Worm (Caenorhabditis elegans) whole organism, young adult: Measurements from ENCODE around the gene pas-2.

ENCODE experiments used
- B0261.1 ChIP-seq: sonication (generic microtip); optimal IDR thresholded peaks from 2 replicates; lab custom pipeline; 2016; ENCODE audit warnings: mild to moderate bottlenecking, missing genetic modification characterization, moderate library complexity, missing compliant biosample characterization
- C06A6.2 ChIP-seq: fragments of 200-800 bp; sonication (Bioruptor generic); conservative IDR thresholded peaks from 2 replicates; pipeline ENCODE4 v1.3.6; 2022; ENCODE audit warnings: missing genetic modification characterization, missing compliant biosample characterization
- C17E4.6 ChIP-seq: fragments of 200-800 bp; sonication (Bioruptor generic); IDR thresholded peaks from 2 replicates; pipeline ENCODE4 v1.3.6; 2022; ENCODE audit warnings: missing genetic modification reagents, missing genetic modification characterization, missing compliant biosample characterization
- F37B4.10 ChIP-seq: fragments of 200-800 bp; sonication (Bioruptor generic); IDR thresholded peaks from 2 replicates; pipeline ENCODE4 v1.3.6; 2022; ENCODE audit warnings: missing genetic modification characterization, missing compliant biosample characterization
- F57A8.1 ChIP-seq: fragments of 200-800 bp; sonication (Bioruptor generic); optimal IDR thresholded peaks from 2 replicates; lab custom pipeline; 2018; ENCODE audit warnings: mild to moderate bottlenecking, missing genetic modification characterization, moderate library complexity, missing compliant biosample characterization
- K12H6.12 ChIP-seq: fragments of 200-800 bp; sonication (Bioruptor generic); optimal IDR thresholded peaks from 2 replicates; lab custom pipeline; 2018; ENCODE audit warnings: mild to moderate bottlenecking, missing genetic modification characterization, missing compliant biosample characterization
- T26A5.8 ChIP-seq: sonication (generic microtip); optimal IDR thresholded peaks from 2 replicates; lab custom pipeline; 2016; ENCODE audit warnings: missing genetic modification characterization, missing compliant biosample characterization
- Y79H2A.3 ChIP-seq: fragments of 200-800 bp; sonication (Bioruptor generic); conservative IDR thresholded peaks from 2 replicates; pipeline ENCODE4 v1.3.6; 2022; ENCODE audit warnings: missing genetic modification reagents, missing genetic modification characterization, missing compliant biosample characterization
- Y95B8A.8 ChIP-seq: fragments of 200-800 bp; sonication (Bioruptor generic); IDR thresholded peaks from 2 replicates; pipeline ENCODE4 v1.3.6; 2022; ENCODE audit warnings: missing genetic modification reagents, missing genetic modification characterization, missing compliant biosample characterization
- ZK185.1 ChIP-seq: sonication (generic microtip); optimal IDR thresholded peaks from 2 replicates; lab custom pipeline; 2016; ENCODE audit warnings: mild to moderate bottlenecking, missing genetic modification characterization, missing compliant biosample characterization; ENCODE audit not compliant: poor library complexity, severe bottlenecking
- aptf-2 ChIP-seq: fragments of 200-800 bp; sonication (Bioruptor generic); conservative IDR thresholded peaks from 2 replicates; pipeline ENCODE4 v1.3.6; 2022; ENCODE audit warnings: missing genetic modification reagents, missing genetic modification characterization, missing compliant biosample characterization
- attf-5 ChIP-seq: fragments of 200-800 bp; sonication (Bioruptor generic); optimal IDR thresholded peaks from 2 replicates; lab custom pipeline; 2018; ENCODE audit warnings: mild to moderate bottlenecking, missing genetic modification characterization, missing compliant biosample characterization
- cebp-1 ChIP-seq, 2 experiments: fragments of 200-800 bp in 1 of 2; sonication (Bioruptor generic) in 1 of 2; sonication (generic microtip) in 1 of 2; IDR thresholded peaks in 1 of 2; optimal IDR thresholded peaks in 1 of 2; 2 replicates each; pipeline versions ENCODE4 v1.3.6 to Lab custom; 2017 to 2022; ENCODE audit warnings: missing compliant biosample characterization in 2 of 2, missing genetic modification characterization in 2 of 2, mild to moderate bottlenecking in 1 of 2, missing genetic modification reagents in 1 of 2, moderate library complexity in 1 of 2
- ceh-40 ChIP-seq: fragments of 200-800 bp; sonication (Bioruptor generic); IDR thresholded peaks from 2 replicates; pipeline ENCODE4 v1.3.6; 2022; ENCODE audit warnings: missing genetic modification characterization, missing compliant biosample characterization
- chd-7 ChIP-seq: sonication (generic microtip); optimal IDR thresholded peaks from 2 replicates; lab custom pipeline; 2016; ENCODE audit warnings: mild to moderate bottlenecking, missing genetic modification characterization, moderate library complexity, missing compliant biosample characterization
- die-1 ChIP-seq: sonication (generic microtip); optimal IDR thresholded peaks from 2 replicates; lab custom pipeline; 2016; ENCODE audit warnings: missing genotype, mild to moderate bottlenecking, missing genetic modification characterization, missing compliant biosample characterization
- dox-1 ChIP-seq: fragments of 200-800 bp; sonication (Bioruptor generic); IDR thresholded peaks from 2 replicates; pipeline ENCODE4 v1.3.6; 2022; ENCODE audit warnings: missing genetic modification reagents, missing genetic modification characterization, missing compliant biosample characterization
- dpff-1 ChIP-seq: sonication (generic microtip); optimal IDR thresholded peaks from 2 replicates; lab custom pipeline; 2017; ENCODE audit warnings: mild to moderate bottlenecking, missing genetic modification characterization, missing compliant biosample characterization
- efl-1 ChIP-seq: fragments of 150-350 bp; optimal IDR thresholded peaks from 2 replicates; lab custom pipeline; 2014; ENCODE audit warnings: missing biosample characterization, missing genetic modification reagents, missing genetic modification characterization
- egl-44 ChIP-seq: fragments of 200-800 bp; sonication (Bioruptor generic); IDR thresholded peaks from 2 replicates; pipeline ENCODE4 v1.3.6; 2022; ENCODE audit warnings: missing genetic modification reagents, missing genetic modification characterization, missing compliant biosample characterization
- ets-4 ChIP-seq: fragments of 200-800 bp; sonication (Bioruptor generic); optimal IDR thresholded peaks from 2 replicates; lab custom pipeline; 2018; ENCODE audit warnings: mild to moderate bottlenecking, missing genetic modification characterization, missing compliant biosample characterization
- him-1 ChIP-seq: sonication (generic microtip); optimal IDR thresholded peaks from 2 replicates; lab custom pipeline; 2016; ENCODE audit warnings: missing genotype, missing genetic modification reagents, missing genetic modification characterization, missing compliant biosample characterization
- lag-1 ChIP-seq: fragments of 200-800 bp; sonication (Bioruptor generic); IDR thresholded peaks from 2 replicates; pipeline ENCODE4 v1.3.6; 2022; ENCODE audit warnings: missing genetic modification reagents, missing genetic modification characterization, missing compliant biosample characterization
- madf-6 ChIP-seq: fragments of 200-800 bp; sonication (Bioruptor generic); IDR thresholded peaks from 2 replicates; pipeline ENCODE4 v1.3.6; 2022; ENCODE audit warnings: missing genetic modification reagents, missing genetic modification characterization, missing compliant biosample characterization
- mcd-1 ChIP-seq: fragments of 200-800 bp; sonication (Bioruptor generic); IDR thresholded peaks from 2 replicates; pipeline ENCODE4 v1.3.6; 2022; ENCODE audit warnings: missing genetic modification reagents, missing genetic modification characterization, missing compliant biosample characterization
- nhr-179 ChIP-seq: sonication (generic microtip); optimal IDR thresholded peaks from 2 replicates; lab custom pipeline; 2016; ENCODE audit warnings: mild to moderate bottlenecking, missing genetic modification characterization, missing compliant biosample characterization
- nhr-90 ChIP-seq: sonication (generic microtip); optimal IDR thresholded peaks from 2 replicates; lab custom pipeline; 2016; ENCODE audit warnings: missing genotype, mild to moderate bottlenecking, missing genetic modification characterization, missing compliant biosample characterization
- pha-4 ChIP-seq: fragments of 150-350 bp; sonication (generic microtip); optimal IDR thresholded peaks from 2 replicates; lab custom pipeline; 2014; ENCODE audit warnings: missing biosample characterization, missing genetic modification reagents, missing genetic modification characterization
- rec-8 ChIP-seq, 2 experiments: sonication (generic microtip); optimal IDR thresholded peaks; 2 replicates each; lab custom pipeline; 2016; ENCODE audit warnings: mild to moderate bottlenecking in 2 of 2, missing genetic modification characterization in 2 of 2, missing genetic modification reagents in 2 of 2, missing genotype in 2 of 2, missing biosample characterization in 1 of 2, missing compliant biosample characterization in 1 of 2, moderate library complexity in 1 of 2
- repo-1 ChIP-seq: sonication (generic microtip); optimal IDR thresholded peaks from 2 replicates; lab custom pipeline; 2017; ENCODE audit warnings: mild to moderate bottlenecking, missing genetic modification characterization, missing compliant biosample characterization
- rpc-1 ChIP-seq, 2 experiments: fragments of 150-350 bp in 1 of 2; sonication (generic microtip) in 1 of 2; optimal IDR thresholded peaks; 2 replicates each; lab custom pipeline; 2014 to 2018; ENCODE audit warnings: missing biosample characterization in 1 of 2, missing genetic modification characterization in 1 of 2, missing genetic modification reagents in 1 of 2, missing genotype in 1 of 2
- snpc-1.1 ChIP-seq: sonication (generic microtip); optimal IDR thresholded peaks from 2 replicates; lab custom pipeline; 2017; ENCODE audit warnings: missing genetic modification characterization, mild to moderate bottlenecking, missing compliant biosample characterization, antibody characterized with exemption, moderate library complexity, missing genotype, missing genetic modification reagents; ENCODE audit not compliant: insufficient read depth
- unc-130 ChIP-seq: sonication (generic microtip); optimal IDR thresholded peaks from 2 replicates; lab custom pipeline; 2016; ENCODE audit warnings: missing genetic modification reagents, missing genetic modification characterization, missing compliant biosample characterization
- zfh-2 ChIP-seq: fragments of 200-800 bp; sonication (Bioruptor generic); conservative IDR thresholded peaks from 2 replicates; pipeline ENCODE4 v1.3.6; 2022; ENCODE audit warnings: missing genetic modification reagents, missing genetic modification characterization, missing compliant biosample characterization

The pas-2 gene

ce11 chrV:10721912-10722426 is 48.2 kb upstream of the pas-2 start:
- TF ChIP-seq snpc-1.1 (no peak), rec-8 (tag; optimal IDR thresholded peaks at IDR 0.05; lab: Kevin White, UChicago) (no peak), K12H6.12 (tag; lab: Kevin White, UChicago) (peak; percentile 73), zfh-2 (GFP tag; lab: Robert Waterston, UW) (peak; percentile 88), mcd-1 (GFP tag; lab: Robert Waterston, UW) (0 out of 2 replicates have a peak, but pooled peaks have one; percentile 26), T26A5.8 (no peak), F37B4.10 (0 out of 2 replicates have a peak, but pooled peaks have one; percentile 24)

- peak; percentile 17 for TF ChIP-seq attf-5 (GFP tag; lab: Kevin White, UChicago)
- no peak for TF ChIP-seq nhr-90 (tag; lab: Kevin White, UChicago)
- TF ChIP-seq rpc-1 (optimal IDR thresholded peaks at IDR 0.05; lab: Kevin White, UChicago) = no peak
- TF ChIP-seq rpc-1 (tag; optimal IDR thresholded peaks at IDR 0.05; lab: Kevin White, UChicago) = no peak
- TF ChIP-seq ceh-40 (GFP tag; lab: Robert Waterston, UW) = no peak
- no peak for TF ChIP-seq snpc-1.1
- TF ChIP-seq dpff-1 (tag; lab: Kevin White, UChicago) = no peak
- no peak for TF ChIP-seq cebp-1 (GFP tag; IDR thresholded peaks at IDR 0.05; lab: Robert Waterston, UW)
- TF ChIP-seq cebp-1 (tag; optimal IDR thresholded peaks at IDR 0.05; lab: Kevin White, UChicago) = peak; percentile 15
- no peak for TF ChIP-seq nhr-179 (tag; lab: Kevin White, UChicago)
- TF ChIP-seq egl-44 (GFP tag; lab: Robert Waterston, UW) = 0 out of 2 replicates have a peak, but pooled peaks have one; percentile 55
- no peak for TF ChIP-seq die-1
- TF ChIP-seq madf-6 = 0 out of 2 replicates have a peak, but pooled peaks have one; percentile 6
Observed at ce11 chrV:10722595-10722994, 47.6 kb upstream of the pas-2 start.

ce11 chrV:10723181-10723580 is 47.0 kb upstream of the pas-2 start:
- TF ChIP-seq ceh-40 (GFP tag; lab: Robert Waterston, UW) = no peak
- no peak for TF ChIP-seq unc-130 (GFP tag; lab: Kevin White, UChicago)
- no peak for TF ChIP-seq chd-7 (tag; lab: Kevin White, UChicago)
- no peak for TF ChIP-seq zfh-2 (GFP tag; lab: Robert Waterston, UW)
- no peak for TF ChIP-seq C06A6.2 (GFP tag; lab: Robert Waterston, UW)
- TF ChIP-seq dox-1 (GFP tag; lab: Robert Waterston, UW) = no peak
- no peak for TF ChIP-seq attf-5 (GFP tag; lab: Kevin White, UChicago)

- TF ChIP-seq Y79H2A.3 (no peak), aptf-2 (no peak), Y95B8A.8 (GFP tag; lab: Robert Waterston, UW) (no peak), zfh-2 (GFP tag; lab: Robert Waterston, UW) (no peak), ets-4 (GFP tag; lab: Kevin White, UChicago) (no peak), C17E4.6 (no peak), ZK185.1 (tag; lab: Kevin White, UChicago) (no peak), lag-1 (GFP tag; lab: Robert Waterston, UW) (no peak), pha-4 (no peak), dox-1 (GFP tag; lab: Robert Waterston, UW) (no peak), nhr-90 (tag; lab: Kevin White, UChicago) (no peak), B0261.1 (tag; lab: Kevin White, UChicago) (no peak), F57A8.1 (GFP tag; lab: Kevin White, UChicago) (no peak), repo-1 (tag; lab: Kevin White, UChicago) (no peak), him-1 (tag; lab: Kevin White, UChicago) (no peak), efl-1 (GFP tag; lab: Kevin White, UChicago) (no peak)
Observed at ce11 chrV:10723583-10723982, 46.6 kb upstream of the pas-2 start.
